Worm (Caenorhabditis elegans): ENCODE measurements around the gene mltn-3.
A peak's percentile ranks its signal among the peaks of the same experiment; 100 is the strongest.

The mltn-3 gene

DNA sequence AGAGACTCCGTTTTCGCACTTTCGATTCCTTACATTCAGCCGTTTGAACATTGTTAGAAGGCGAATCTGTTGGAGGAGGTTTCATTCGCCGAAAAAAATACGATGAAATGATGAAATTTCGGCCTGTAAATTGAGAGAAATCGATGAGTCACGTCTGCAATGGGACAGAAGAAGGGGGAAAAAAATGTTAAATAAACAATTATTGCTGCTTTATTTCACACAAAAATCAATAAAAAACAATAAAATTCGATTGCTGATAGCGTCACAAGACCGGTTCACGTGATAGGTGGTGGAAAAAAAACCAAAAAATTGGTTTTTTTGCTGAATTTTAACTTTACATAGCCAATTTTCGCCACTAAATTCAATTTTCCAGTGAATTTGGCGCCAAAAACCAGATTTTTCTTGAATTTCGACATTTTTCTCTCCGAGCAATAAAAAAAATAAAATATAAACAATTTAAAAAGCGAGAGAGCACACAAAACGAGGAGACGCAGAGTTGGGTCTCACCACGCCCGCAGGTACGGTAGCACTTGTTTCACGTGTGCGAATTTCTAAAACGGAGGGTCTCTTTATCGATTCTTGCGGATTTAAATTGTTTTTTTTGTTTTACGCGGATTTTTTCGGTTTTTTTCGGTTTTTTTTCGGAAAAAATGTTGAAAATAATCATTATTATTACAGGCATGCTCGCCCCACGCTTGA lies 43.8 kb upstream of the mltn-3 start, which contains the start of the genes cup-14 and ndub-8 (continued):
- peak; percentile 66 for TF ChIP-seq nhr-6 (tag; optimal IDR thresholded peaks at IDR 0.05)
- 0 out of 2 replicates have a peak, but pooled peaks have one; percentile 41 for TF ChIP-seq arid-1 (GFP tag; conservative IDR thresholded peaks at IDR 0.05)
- 0 out of 2 replicates have a peak, but pooled peaks have one; percentile 10 for TF ChIP-seq vab-7 (GFP tag; IDR thresholded peaks at IDR 0.05)
- no peak for TF ChIP-seq skn-1 (tag; optimal IDR thresholded peaks at IDR 0.05)
- no peak for TF ChIP-seq lim-7 (GFP tag; IDR thresholded peaks at IDR 0.05)
- peak; percentile 71 for TF ChIP-seq nhr-102 (tag; optimal IDR thresholded peaks at IDR 0.05)
- TF ChIP-seq unc-62 (GFP tag; optimal IDR thresholded peaks at IDR 0.05 in 1 of 2) = peak in 1 of 2 experiments; percentile 38
- no peak for TF ChIP-seq unc-62 (tag; optimal IDR thresholded peaks at IDR 0.05)
- TF ChIP-seq ceh-44 (GFP tag; IDR thresholded peaks at IDR 0.05) = no peak
- TF ChIP-seq ces-1 (GFP tag; optimal IDR thresholded peaks at IDR 0.05) = peak; percentile 69
- TF ChIP-seq aly-2 (tag; optimal IDR thresholded peaks at IDR 0.05) = no peak
- TF ChIP-seq ceh-20 (GFP tag; IDR thresholded peaks at IDR 0.05) = 0 out of 2 replicates have a peak, but pooled peaks have one; percentile 62
- TF ChIP-seq nhr-28 (tag; optimal IDR thresholded peaks at IDR 0.05) = no peak
- TF ChIP-seq F37D6.2 (tag; optimal IDR thresholded peaks at IDR 0.05) = peak; percentile 15
- TF ChIP-seq T20F7.1 (GFP tag; optimal IDR thresholded peaks at IDR 0.05) = peak; percentile 70
- TF ChIP-seq nhr-77 (tag; optimal IDR thresholded peaks at IDR 0.05) = peak; percentile 82
- TF ChIP-seq daf-16 (GFP tag; optimal IDR thresholded peaks at IDR 0.05) = peak; percentile 58 to 60
- TF ChIP-seq daf-16 (tag; optimal IDR thresholded peaks at IDR 0.05) = peak; percentile 83
- no peak for TF ChIP-seq ceh-32 (tag; optimal IDR thresholded peaks at IDR 0.05; ENCODE audit: poor library complexity)
- TF ChIP-seq zip-2 (tag; optimal IDR thresholded peaks at IDR 0.05) = no peak
- TF ChIP-seq mep-1 (tag; optimal IDR thresholded peaks at IDR 0.05) = peak; percentile 87
- TF ChIP-seq lin-13 (GFP tag; optimal IDR thresholded peaks at IDR 0.05) = peak; percentile 81
- TF ChIP-seq pqm-1 (tag; optimal IDR thresholded peaks at IDR 0.05) = no peak
- TF ChIP-seq dpl-1 (GFP tag; optimal IDR thresholded peaks at IDR 0.05) = peak; percentile 86
- TF ChIP-seq dmd-8 (GFP tag; IDR thresholded peaks at IDR 0.05) = no peak
- TF ChIP-seq nhr-11 (tag; optimal IDR thresholded peaks at IDR 0.05) = peak; percentile 42
- peak; percentile 88 for TF ChIP-seq dve-1 (tag; optimal IDR thresholded peaks at IDR 0.05; ENCODE audit: insufficient read depth)
- TF ChIP-seq T26A8.4 (GFP tag; IDR thresholded peaks at IDR 0.05) = peak; percentile 82
- peak; percentile 71 for TF ChIP-seq pha-4 (GFP tag; IDR thresholded peaks at IDR 0.05)
- peak; percentile 24 for TF ChIP-seq pha-4 (tag; optimal IDR thresholded peaks at IDR 0.05)
- TF ChIP-seq lin-38 (GFP tag; IDR thresholded peaks at IDR 0.05) = peak; percentile 84
- TF ChIP-seq F49E8.2 (tag; optimal IDR thresholded peaks at IDR 0.05; ENCODE audit: borderline replicate concordance) = peak; percentile 77
- peak; percentile 98 to 100 for TF ChIP-seq lsy-2 (tag; optimal IDR thresholded peaks at IDR 0.05)
- TF ChIP-seq dmd-6 (GFP tag; IDR thresholded peaks at IDR 0.05) = peak; percentile 25; the same call in 1 of the 2 replicates
- no peak for TF ChIP-seq ama-1 (optimal IDR thresholded peaks at IDR 0.05)
- TF ChIP-seq spr-3 (GFP tag; optimal IDR thresholded peaks at IDR 0.05) = peak; percentile 50
- peak; percentile 87 for TF ChIP-seq fkh-10 (GFP tag; optimal IDR thresholded peaks at IDR 0.05)
- TF ChIP-seq php-3 (GFP tag; IDR thresholded peaks at IDR 0.05) = peak; percentile 80
- peak; percentile 61 to 85 for TF ChIP-seq mdl-1 (tag; optimal IDR thresholded peaks at IDR 0.05)
- peak; percentile 62 for TF ChIP-seq F10B5.3 (tag; optimal IDR thresholded peaks at IDR 0.05)
- peak; percentile 82 for TF ChIP-seq unc-130 (GFP tag; optimal IDR thresholded peaks at IDR 0.05)

DNA sequence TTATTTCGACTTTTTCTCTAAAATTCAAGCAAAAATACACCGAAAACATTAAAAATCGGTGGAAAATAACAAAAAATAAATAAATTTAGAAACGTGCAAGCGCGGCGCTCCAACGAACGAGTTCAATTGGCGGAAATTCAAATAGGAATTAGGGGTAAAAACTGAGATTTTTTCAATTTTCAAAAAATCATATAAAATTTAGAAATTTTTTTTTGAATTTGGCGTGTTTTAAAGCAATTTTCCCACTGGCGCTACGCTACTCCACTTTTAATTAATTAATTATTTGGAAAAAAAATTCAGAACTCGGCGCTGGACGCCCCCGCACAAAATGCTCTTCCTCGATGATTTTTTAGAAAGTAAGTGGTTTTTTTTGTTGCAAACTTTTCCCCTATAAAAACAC lies 40.4 kb upstream of the mltn-3 start, which contains the start of gene ing-3:
TSS of gene ing-3 (plus strand) at position 301 of the 400 bp plus-strand sequence.
- no peak for TF ChIP-seq tra-1 (GFP tag; IDR thresholded peaks at IDR 0.05)

Measured in whole organism, L4 larva.